Fruit fly (Drosophila melanogaster) whole organism, embryonic: ENCODE measurements around the gene CG15422.
A peak's percentile ranks its signal among the peaks of the same experiment; 100 is the strongest.

Experiments
- Asciz ChIP-seq: fragments of 200-800 bp; sonication (Bioruptor generic); optimal IDR thresholded peaks from 2 replicates; lab custom pipeline; 2017; ENCODE audit warnings: missing biosample characterization, mild to moderate bottlenecking, missing genetic modification characterization, missing genetic modification reagents
- Bdp1 ChIP-seq: fragments of 200-800 bp; sonication (Bioruptor generic); optimal IDR thresholded peaks from 3 replicates; lab custom pipeline; 2016; ENCODE audit warnings: missing biosample characterization, missing genetic modification characterization
- CG10543 ChIP-seq: fragments of 200-800 bp; sonication (Bioruptor generic); optimal IDR thresholded peaks from 3 replicates; lab custom pipeline; 2017; ENCODE audit warnings: missing biosample characterization, mild to moderate bottlenecking, missing genetic modification characterization, moderate library complexity
- CG11093 ChIP-seq: fragments of 200-800 bp; sonication (Bioruptor generic); IDR thresholded peaks from 3 replicates; pipeline ENCODE4 v1.3.6; 2022; ENCODE audit warnings: missing biosample characterization, missing genetic modification characterization
- CG13424 ChIP-seq: fragments of 200-800 bp; sonication (Bioruptor generic); optimal IDR thresholded peaks from 2 replicates; lab custom pipeline; 2019; ENCODE audit warnings: missing biosample characterization, mild to moderate bottlenecking, missing genetic modification characterization, moderate library complexity
- CG14667 ChIP-seq: fragments of 200-800 bp; sonication (Bioruptor generic); IDR thresholded peaks from 2 replicates; pipeline ENCODE4 v1.3.6; 2022; ENCODE audit warnings: missing biosample characterization, missing genetic modification characterization
- CG1529 ChIP-seq: fragments of 200-800 bp; sonication (Bioruptor generic); optimal IDR thresholded peaks from 3 replicates; lab custom pipeline; 2018; ENCODE audit warnings: missing biosample characterization, missing genetic modification characterization
- CG1792 ChIP-seq: fragments of 200-800 bp; sonication (Bioruptor generic); optimal IDR thresholded peaks from 2 replicates; lab custom pipeline; 2016; ENCODE audit warnings: missing biosample characterization, missing genetic modification characterization
- CG30431 ChIP-seq: fragments of 200-800 bp; sonication (Bioruptor generic); optimal IDR thresholded peaks from 2 replicates; lab custom pipeline; 2017; ENCODE audit warnings: missing biosample characterization, missing genetic modification characterization
- CG31441 ChIP-seq: fragments of 200-800 bp; sonication (Bioruptor generic); IDR thresholded peaks from 2 replicates; pipeline ENCODE4 v1.3.6; 2022; ENCODE audit warnings: missing biosample characterization, missing genetic modification characterization
- CG33213 ChIP-seq: fragments of 200-800 bp; sonication (Bioruptor generic); optimal IDR thresholded peaks from 3 replicates; lab custom pipeline; 2016; ENCODE audit warnings: missing biosample characterization, missing genetic modification characterization
- CG4360 ChIP-seq: fragments of 200-800 bp; sonication (Bioruptor generic); IDR thresholded peaks from 2 replicates; pipeline ENCODE4 v1.3.6; 2022; ENCODE audit warnings: missing biosample characterization, missing genetic modification characterization
- CG4820 ChIP-seq: fragments of 200-800 bp; sonication (Bioruptor generic); optimal IDR thresholded peaks from 3 replicates; lab custom pipeline; 2016; ENCODE audit warnings: missing biosample characterization, missing genetic modification characterization
- CG5180 ChIP-seq: fragments of 200-800 bp; sonication (Bioruptor generic); optimal IDR thresholded peaks from 3 replicates; lab custom pipeline; 2017; ENCODE audit warnings: missing biosample characterization, missing genetic modification characterization, mild to moderate bottlenecking, moderate library complexity, missing genetic modification reagents
- CG6683 ChIP-seq: fragments of 200-800 bp; sonication (Bioruptor generic); optimal IDR thresholded peaks from 2 replicates; lab custom pipeline; 2017; ENCODE audit warnings: missing biosample characterization, mild to moderate bottlenecking, missing genetic modification characterization, missing genetic modification reagents
- CG6813 ChIP-seq: fragments of 200-800 bp; sonication (Bioruptor generic); optimal IDR thresholded peaks from 2 replicates; lab custom pipeline; 2017; ENCODE audit warnings: missing biosample characterization, missing genetic modification characterization, mild to moderate bottlenecking, moderate library complexity, missing genetic modification reagents
- CG7987 ChIP-seq: fragments of 200-800 bp; sonication (Bioruptor generic); optimal IDR thresholded peaks from 2 replicates; lab custom pipeline; 2018; ENCODE audit warnings: missing biosample characterization, mild to moderate bottlenecking, missing genetic modification characterization, moderate library complexity
- CG8089 ChIP-seq: fragments of 200-800 bp; sonication (Bioruptor generic); optimal IDR thresholded peaks from 3 replicates; lab custom pipeline; 2016; ENCODE audit warnings: missing biosample characterization, missing genetic modification characterization
- CG8388 ChIP-seq: fragments of 200-800 bp; sonication (Bioruptor generic); optimal IDR thresholded peaks from 2 replicates; lab custom pipeline; 2019; ENCODE audit warnings: missing biosample characterization, mild to moderate bottlenecking, missing genetic modification characterization, moderate library complexity
- CG9215 ChIP-seq: fragments of 200-800 bp; sonication (Bioruptor generic); IDR thresholded peaks from 2 replicates; pipeline ENCODE4 v1.3.6; 2022; ENCODE audit warnings: missing biosample characterization, missing genetic modification characterization
- D19B ChIP-seq: fragments of 200-800 bp; sonication (Bioruptor generic); optimal IDR thresholded peaks from 2 replicates; lab custom pipeline; 2017; ENCODE audit warnings: missing biosample characterization, mild to moderate bottlenecking, missing genetic modification characterization
- Eip74EF ChIP-seq, 2 experiments: fragments of 200-800 bp in 1 of 2; fragments of >200 bp in 1 of 2; sonication (Bioruptor generic) in 1 of 2; optimal IDR thresholded peaks; 2 replicates each; lab custom pipeline; 2017 to 2019; ENCODE audit warnings: missing biosample characterization in 2 of 2, missing genetic modification characterization in 2 of 2, mild to moderate bottlenecking in 1 of 2, moderate library complexity in 1 of 2
- Max ChIP-seq: fragments of 200-800 bp; sonication (Bioruptor generic); optimal IDR thresholded peaks from 2 replicates; lab custom pipeline; 2016; ENCODE audit warnings: missing biosample characterization, mild to moderate bottlenecking, missing genetic modification characterization
- Med ChIP-seq: fragments of 200-800 bp; sonication (Bioruptor generic); peaks from one replicate; lab custom pipeline; 2016; ENCODE audit warnings: missing biosample characterization, missing genetic modification characterization, mild to moderate bottlenecking, inconsistent platforms, moderate library complexity
- Mes4 ChIP-seq: fragments of 200-800 bp; sonication (Bioruptor generic); optimal IDR thresholded peaks from 2 replicates; lab custom pipeline; 2016; ENCODE audit warnings: missing biosample characterization, missing genetic modification characterization
- Nf-YA ChIP-seq: fragments of 200-800 bp; sonication (Bioruptor generic); IDR thresholded peaks from 2 replicates; pipeline ENCODE4 v1.3.6; 2022; ENCODE audit warnings: missing biosample characterization, missing genetic modification characterization
- Optix ChIP-seq: fragments of 200-800 bp; sonication (Bioruptor generic); IDR thresholded peaks from 3 replicates; pipeline ENCODE4 v1.3.6; 2022; ENCODE audit warnings: missing biosample characterization, missing genetic modification characterization
- Trl ChIP-seq, 3 experiments: fragments of >200 bp in 2 of 3; fragments of 200-800 bp in 1 of 3; sonication (Bioruptor generic) in 1 of 3; optimal IDR thresholded peaks; 2 replicates in 1 of 3; 3 replicates in 2 of 3; lab custom pipeline; 2016 to 2017; ENCODE audit warnings: missing biosample characterization in 1 of 3, missing genetic modification characterization in 1 of 3
- YL-1 ChIP-seq: fragments of 200-800 bp; sonication (Bioruptor generic); optimal IDR thresholded peaks from 3 replicates; lab custom pipeline; 2017; ENCODE audit warnings: missing biosample characterization, mild to moderate bottlenecking, missing genetic modification characterization
- abd-A ChIP-seq: fragments of 200-800 bp; sonication (Bioruptor generic); optimal IDR thresholded peaks from 3 replicates; lab custom pipeline; 2019; ENCODE audit warnings: missing biosample characterization, mild to moderate bottlenecking, missing genetic modification characterization, moderate library complexity
- ato ChIP-seq: fragments of 200-800 bp; sonication (Bioruptor generic); IDR thresholded peaks from 2 replicates; pipeline ENCODE4 v1.3.6; 2022; ENCODE audit warnings: missing biosample characterization, missing genetic modification characterization; ENCODE audit not compliant: partially characterized antibody
- bbx ChIP-seq: fragments of 200-800 bp; sonication (Bioruptor generic); IDR thresholded peaks from 2 replicates; pipeline ENCODE4 v1.3.6; 2022; ENCODE audit warnings: missing biosample characterization, missing genetic modification characterization; ENCODE audit not compliant: partially characterized antibody
- cas ChIP-seq: fragments of 200-800 bp; sonication (Bioruptor generic); IDR thresholded peaks from 2 replicates; pipeline ENCODE4 v1.3.6; 2022; ENCODE audit warnings: missing biosample characterization, missing genetic modification characterization
- caup ChIP-seq: fragments of 200-800 bp; sonication (Bioruptor generic); optimal IDR thresholded peaks from 3 replicates; lab custom pipeline; 2017; ENCODE audit warnings: missing biosample characterization, mild to moderate bottlenecking, missing genetic modification characterization, moderate library complexity; ENCODE audit not compliant: severe bottlenecking
- chinmo ChIP-seq: fragments of 200-800 bp; sonication (Bioruptor generic); IDR thresholded peaks from 4 replicates; pipeline ENCODE4 v1.3.6; 2022; ENCODE audit warnings: missing biosample characterization, missing genetic modification characterization; ENCODE audit not compliant: partially characterized antibody
- dati ChIP-seq: fragments of 200-800 bp; sonication (Bioruptor generic); IDR thresholded peaks from 2 replicates; pipeline ENCODE4 v1.3.6; 2022; ENCODE audit warnings: missing biosample characterization, missing genetic modification characterization
- fd102C ChIP-seq: fragments of 200-800 bp; sonication (Bioruptor generic); optimal IDR thresholded peaks from 2 replicates; lab custom pipeline; 2018; ENCODE audit warnings: missing biosample characterization, mild to moderate bottlenecking, missing genetic modification characterization, moderate library complexity
- inv ChIP-seq: fragments of 200-800 bp; sonication (Bioruptor generic); IDR thresholded peaks from 2 replicates; pipeline ENCODE4 v1.3.6; 2022; ENCODE audit warnings: missing biosample characterization, missing genetic modification characterization; ENCODE audit not compliant: partially characterized antibody
- nerfin-2 ChIP-seq: fragments of 200-800 bp; sonication (Bioruptor generic); IDR thresholded peaks from 2 replicates; pipeline ENCODE4 v1.3.6; 2022; ENCODE audit warnings: missing biosample characterization, missing genetic modification characterization; ENCODE audit not compliant: partially characterized antibody
- oc ChIP-seq: fragments of 200-800 bp; sonication (Bioruptor generic); optimal IDR thresholded peaks from 2 replicates; lab custom pipeline; 2018; ENCODE audit warnings: missing biosample characterization, mild to moderate bottlenecking, missing genetic modification characterization, moderate library complexity
- peb ChIP-seq: fragments of 200-800 bp; sonication (Bioruptor generic); IDR thresholded peaks from 2 replicates; pipeline ENCODE4 v1.3.6; 2022; ENCODE audit warnings: missing biosample characterization, missing genetic modification characterization
- sisA ChIP-seq: fragments of 200-800 bp; sonication (Bioruptor generic); IDR thresholded peaks from 2 replicates; pipeline ENCODE4 v1.3.6; 2022; ENCODE audit warnings: missing biosample characterization, missing genetic modification characterization
- so ChIP-seq: fragments of 200-800 bp; sonication (Bioruptor generic); IDR thresholded peaks from 3 replicates; pipeline ENCODE4 v1.3.6; 2022; ENCODE audit warnings: missing biosample characterization, missing genetic modification characterization
- tap ChIP-seq: fragments of 200-800 bp; optimal IDR thresholded peaks from 3 replicates; lab custom pipeline; 2019; ENCODE audit warnings: missing biosample characterization, mild to moderate bottlenecking, missing genetic modification characterization, moderate library complexity
- unpg ChIP-seq: fragments of 200-800 bp; sonication (Bioruptor generic); optimal IDR thresholded peaks from 3 replicates; lab custom pipeline; 2018; ENCODE audit warnings: missing biosample characterization, mild to moderate bottlenecking, missing genetic modification characterization, moderate library complexity
- vnd ChIP-seq: fragments of 200-800 bp; sonication (Bioruptor generic); IDR thresholded peaks from 3 replicates; pipeline ENCODE4 v1.3.6; 2022; ENCODE audit warnings: missing biosample characterization, missing genetic modification characterization; ENCODE audit not compliant: partially characterized antibody

The CG15422 gene

DNA sequence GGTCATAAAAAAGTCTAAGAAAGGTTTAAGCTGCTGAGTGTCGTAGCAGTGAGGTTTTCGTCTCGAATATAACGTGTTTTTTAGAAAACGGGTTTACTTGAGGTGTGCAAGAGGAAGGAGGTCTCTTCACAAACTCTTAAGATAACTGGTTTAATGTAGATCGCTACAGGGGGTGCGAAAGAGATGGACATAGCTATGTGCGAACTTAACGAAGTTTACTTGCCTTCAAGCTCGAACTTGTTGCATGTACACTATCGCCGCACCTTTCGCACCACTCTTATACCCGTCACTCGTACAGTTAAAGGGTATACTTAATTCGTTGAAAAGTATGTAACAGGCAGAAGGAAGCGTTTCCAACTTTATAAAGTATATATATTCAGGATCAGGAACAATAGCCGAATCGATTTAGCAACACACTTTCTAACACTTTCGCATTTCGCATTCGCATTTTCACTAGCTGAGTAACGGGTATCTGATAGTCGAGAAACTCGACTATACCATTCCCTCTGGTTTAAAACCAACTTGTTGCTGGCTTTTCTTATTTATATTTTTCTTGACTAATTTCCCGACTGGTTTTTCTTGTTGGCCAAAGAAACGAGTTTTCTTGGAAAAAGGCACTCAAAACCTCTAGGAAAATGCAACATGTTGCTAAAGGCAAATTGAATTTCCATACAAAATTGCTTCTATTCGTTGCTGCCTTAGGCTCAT lies 25.6 kb downstream of the CG15422 start (continued):
- TF ChIP-seq vnd (GFP tag; lab: Robert Waterston, UW) = peak; percentile 85
- peak; percentile 80 for TF ChIP-seq CG30431 (GFP tag; lab: Kevin White, UChicago)
- TF ChIP-seq Optix (GFP tag; lab: Robert Waterston, UW) = peak; percentile 94
- TF ChIP-seq CG5180 (GFP tag; lab: Kevin White, UChicago) = peak; percentile 98
- no peak; the same call in 1 of the 2 replicates for TF ChIP-seq CG14667 (GFP tag; lab: Robert Waterston, UW)
- peak; percentile 71; the same call in 1 of the 2 replicates for TF ChIP-seq inv (GFP tag; lab: Robert Waterston, UW)
- peak; percentile 78 for TF ChIP-seq bbx
- TF ChIP-seq CG13424 = peak; percentile 89
- no peak; the same call in 1 of the 2 replicates for TF ChIP-seq CG9215 (GFP tag; lab: Robert Waterston, UW)
- TF ChIP-seq chinmo (GFP tag; lab: Robert Waterston, UW) = 0 out of 4 replicates have a peak, but pooled peaks have one; percentile 62
- TF ChIP-seq Eip74EF (GFP tag; optimal IDR thresholded peaks at IDR 0.05; lab: Kevin White, UChicago) = peak in 1 of 2 experiments; percentile 73
- peak; percentile 87 for TF ChIP-seq unpg (GFP tag; lab: Kevin White, UChicago)
- TF ChIP-seq ato (GFP tag; lab: Robert Waterston, UW) = peak; percentile 91
- TF ChIP-seq sisA (GFP tag; lab: Robert Waterston, UW) = no peak; the same call in 1 of the 2 replicates
- TF ChIP-seq YL-1 (GFP tag; lab: Kevin White, UChicago) = no peak
- TF ChIP-seq D19B (GFP tag; lab: Kevin White, UChicago) = peak; percentile 90
- peak; percentile 84 for TF ChIP-seq peb (GFP tag; lab: Robert Waterston, UW)
- TF ChIP-seq tap (tag; lab: Kevin White, UChicago) = peak; percentile 81
- TF ChIP-seq Bdp1 (GFP tag; lab: Kevin White, UChicago) = peak; percentile 54
- peak; percentile 85 for TF ChIP-seq CG4820 (GFP tag; lab: Kevin White, UChicago)
- peak; percentile 75 for TF ChIP-seq dati (GFP tag; lab: Robert Waterston, UW)
- TF ChIP-seq CG11093 = peak; percentile 84
- TF ChIP-seq oc (tag; lab: Kevin White, UChicago) = peak; percentile 80
- peak; percentile 89 for TF ChIP-seq CG31441 (GFP tag; lab: Robert Waterston, UW)
- no peak for TF ChIP-seq cas (GFP tag; lab: Robert Waterston, UW)
- TF ChIP-seq CG1529 (GFP tag; lab: Kevin White, UChicago) = peak; percentile 79
- peak; percentile 77 for TF ChIP-seq Asciz (GFP tag; lab: Kevin White, UChicago)
- TF ChIP-seq CG10543 (GFP tag; lab: Kevin White, UChicago) = peak; percentile 17
- TF ChIP-seq nerfin-2 (GFP tag; lab: Robert Waterston, UW) = peak; percentile 96
- peak; percentile 61 for TF ChIP-seq CG1792
- peak; percentile 58; the same call in 1 of the 2 replicates for TF ChIP-seq Nf-YA (GFP tag; lab: Robert Waterston, UW)
- TF ChIP-seq Trl (optimal IDR thresholded peaks at IDR 0.05; lab: Kevin White, UChicago) = no peak
- peak; percentile 80 for TF ChIP-seq Trl (GFP tag; optimal IDR thresholded peaks at IDR 0.05; lab: Kevin White, UChicago)
- TF ChIP-seq abd-A = peak; percentile 45
- TF ChIP-seq CG6813 (GFP tag; lab: Kevin White, UChicago) = peak; percentile 76
- peak; percentile 50 for TF ChIP-seq caup (GFP tag; lab: Kevin White, UChicago)
- TF ChIP-seq Max (GFP tag; lab: Kevin White, UChicago) = peak; percentile 67
- peak; percentile 68; the same call in 1 of the 3 replicates for TF ChIP-seq so (GFP tag; lab: Robert Waterston, UW)
- TF ChIP-seq CG7987 (GFP tag; lab: Kevin White, UChicago) = peak; percentile 37
- peak; percentile 48; the same call in 1 of the 2 replicates for TF ChIP-seq CG4360 (GFP tag; lab: Robert Waterston, UW)
- TF ChIP-seq CG33213 (GFP tag; lab: Kevin White, UChicago) = peak; percentile 74
- peak; percentile 70 for TF ChIP-seq CG8089 (GFP tag; lab: Kevin White, UChicago)
- TF ChIP-seq CG6683 (GFP tag; lab: Kevin White, UChicago) = peak; percentile 20
- TF ChIP-seq fd102C (GFP tag; lab: Kevin White, UChicago) = peak; percentile 29
- peak; percentile 80 for TF ChIP-seq Mes4
- TF ChIP-seq CG8388 (GFP tag; lab: Kevin White, UChicago) = peak; percentile 84
- TF ChIP-seq Med (GFP tag; lab: Kevin White, UChicago) = peak; percentile 97
